Fruit fly (Drosophila melanogaster) whole organism, prepupa: ENCODE measurements around the gene nenya.
"Not testable (repeated sequence)": the region's sequence is repeated elsewhere in the genome, so short reads cannot be mapped to it uniquely, and the experiment has no call there.

ENCODE experiments used
- CG11294 ChIP-seq: fragments of 200-800 bp; sonication (Bioruptor generic); IDR thresholded peaks from 2 replicates; pipeline ENCODE4 v1.3.6; 2022; ENCODE audit warnings: missing biosample characterization, missing genetic modification characterization
- CG15336 ChIP-seq: fragments of 200-800 bp; sonication (Bioruptor generic); IDR thresholded peaks from 2 replicates; pipeline ENCODE4 v1.3.6; 2022; ENCODE audit warnings: missing biosample characterization, missing genetic modification characterization
- CG1621 ChIP-seq: fragments of 200-800 bp; sonication (Bioruptor generic); optimal IDR thresholded peaks from 3 replicates; lab custom pipeline; 2018; ENCODE audit warnings: missing biosample characterization, mild to moderate bottlenecking, missing genetic modification characterization
- CG31627 ChIP-seq: fragments of 200-800 bp; sonication (Bioruptor generic); optimal IDR thresholded peaks from 3 replicates; lab custom pipeline; 2016; ENCODE audit warnings: missing biosample characterization, missing genetic modification characterization
- CG34406 ChIP-seq: fragments of 200-800 bp; sonication (Bioruptor generic); optimal IDR thresholded peaks from 3 replicates; lab custom pipeline; 2016; ENCODE audit warnings: missing biosample characterization, missing genetic modification characterization
- CG3919 ChIP-seq: fragments of 200-800 bp; sonication (Bioruptor generic); optimal IDR thresholded peaks from 3 replicates; lab custom pipeline; 2016; ENCODE audit warnings: missing biosample characterization, missing genetic modification characterization
- CG6163 ChIP-seq: fragments of 200-800 bp; sonication (Bioruptor generic); IDR thresholded peaks from 3 replicates; pipeline ENCODE4 v1.3.6; 2022; ENCODE audit warnings: missing biosample characterization, missing genetic modification characterization
- CG6808 ChIP-seq: fragments of 200-800 bp; sonication (Bioruptor generic); optimal IDR thresholded peaks from 3 replicates; lab custom pipeline; 2017; ENCODE audit warnings: missing biosample characterization, missing genetic modification characterization, mild to moderate bottlenecking, moderate library complexity, missing genetic modification reagents
- CG6854 ChIP-seq: fragments of 200-800 bp; sonication (Bioruptor generic); optimal IDR thresholded peaks from 2 replicates; lab custom pipeline; 2017; ENCODE audit warnings: missing biosample characterization, mild to moderate bottlenecking, missing genetic modification characterization
- CG7368 ChIP-seq: fragments of 200-800 bp; sonication (Bioruptor generic); optimal IDR thresholded peaks from 3 replicates; lab custom pipeline; 2016; ENCODE audit warnings: missing biosample characterization, missing genetic modification characterization
- CG8119 ChIP-seq: fragments of 200-800 bp; sonication (Bioruptor generic); IDR thresholded peaks from 3 replicates; pipeline ENCODE4 v1.3.6; 2022; ENCODE audit warnings: missing biosample characterization, missing genetic modification characterization
- CG8319 ChIP-seq: fragments of 200-800 bp; sonication (Bioruptor generic); optimal IDR thresholded peaks from 3 replicates; lab custom pipeline; 2016; ENCODE audit warnings: missing biosample characterization, missing genetic modification characterization
- Eip75B ChIP-seq: fragments of 200-800 bp; sonication (Bioruptor generic); optimal IDR thresholded peaks from 3 replicates; lab custom pipeline; 2016; ENCODE audit warnings: missing biosample characterization, missing genetic modification characterization
- Eip78C ChIP-seq: fragments of 200-800 bp; sonication (Bioruptor generic); peaks from one replicate; lab custom pipeline; 2016; ENCODE audit warnings: missing biosample characterization, missing genetic modification characterization
- Eip93F ChIP-seq: fragments of 200-800 bp; sonication (Bioruptor generic); optimal IDR thresholded peaks from 2 replicates; lab custom pipeline; 2016; ENCODE audit warnings: missing biosample characterization, mild to moderate bottlenecking, missing genetic modification characterization
- Gug ChIP-seq: fragments of 200-800 bp; sonication (Bioruptor generic); IDR thresholded peaks from 2 replicates; pipeline ENCODE4 v1.3.6; 2022; ENCODE audit warnings: missing biosample characterization, missing genetic modification characterization
- Hr39 ChIP-seq: fragments of 200-800 bp; sonication (Bioruptor generic); optimal IDR thresholded peaks from 2 replicates; lab custom pipeline; 2016; ENCODE audit warnings: missing biosample characterization, missing genetic modification characterization
- Hr4 ChIP-seq: fragments of 200-800 bp; sonication (Bioruptor generic); optimal IDR thresholded peaks from 3 replicates; lab custom pipeline; 2016; ENCODE audit warnings: missing biosample characterization, missing genetic modification characterization
- Met ChIP-seq: fragments of 200-800 bp; sonication (Bioruptor generic); optimal IDR thresholded peaks from 3 replicates; lab custom pipeline; 2016; ENCODE audit warnings: missing biosample characterization, missing genetic modification characterization
- OdsH ChIP-seq: fragments of 200-800 bp; sonication (Bioruptor generic); optimal IDR thresholded peaks from 3 replicates; lab custom pipeline; 2016; ENCODE audit warnings: missing biosample characterization, missing genetic modification characterization
- Smox ChIP-seq: fragments of 200-800 bp; sonication (Bioruptor generic); optimal IDR thresholded peaks from 3 replicates; lab custom pipeline; 2016; ENCODE audit warnings: missing biosample characterization, missing genetic modification characterization
- Sox102F ChIP-seq: fragments of 200-800 bp; sonication (Bioruptor generic); optimal IDR thresholded peaks from 2 replicates; lab custom pipeline; 2016; ENCODE audit warnings: missing biosample characterization, mild to moderate bottlenecking, missing genetic modification characterization
- Sox14 ChIP-seq: fragments of 200-800 bp; sonication (Bioruptor generic); optimal IDR thresholded peaks from 3 replicates; lab custom pipeline; 2016; ENCODE audit warnings: missing biosample characterization, missing genetic modification characterization
- Sox15 ChIP-seq: fragments of 200-800 bp; sonication (Bioruptor generic); optimal IDR thresholded peaks from 3 replicates; lab custom pipeline; 2016; ENCODE audit warnings: missing biosample characterization, missing genetic modification characterization
- acj6 ChIP-seq: fragments of 200-800 bp; sonication (Bioruptor generic); optimal IDR thresholded peaks from 3 replicates; lab custom pipeline; 2016; ENCODE audit warnings: missing biosample characterization, missing genetic modification characterization
- dsx ChIP-seq: fragments of 200-800 bp; optimal IDR thresholded peaks from 3 replicates; lab custom pipeline; 2019; ENCODE audit warnings: missing biosample characterization, mild to moderate bottlenecking, missing genetic modification characterization, moderate library complexity; ENCODE audit not compliant: poor library complexity, severe bottlenecking
- eg ChIP-seq: fragments of 200-800 bp; sonication (Bioruptor generic); IDR thresholded peaks from 3 replicates; pipeline ENCODE4 v1.3.6; 2022; ENCODE audit warnings: missing biosample characterization, missing genetic modification characterization
- esn ChIP-seq: fragments of 200-800 bp; sonication (Bioruptor generic); optimal IDR thresholded peaks from 2 replicates; lab custom pipeline; 2016; ENCODE audit warnings: missing biosample characterization, mild to moderate bottlenecking, missing genetic modification characterization, moderate library complexity
- fd85E ChIP-seq: fragments of 200-800 bp; sonication (Bioruptor generic); optimal IDR thresholded peaks from 3 replicates; lab custom pipeline; 2016; ENCODE audit warnings: missing biosample characterization, missing genetic modification characterization
- fkh ChIP-seq: fragments of 200-800 bp; sonication (Bioruptor generic); optimal IDR thresholded peaks from 3 replicates; lab custom pipeline; 2017; ENCODE audit warnings: missing biosample characterization, mild to moderate bottlenecking, missing genetic modification characterization, moderate library complexity
- lz ChIP-seq: fragments of 200-800 bp; sonication (Bioruptor generic); optimal IDR thresholded peaks from 3 replicates; lab custom pipeline; 2016; ENCODE audit warnings: missing biosample characterization, missing genetic modification characterization
- pdm3 ChIP-seq: fragments of 200-800 bp; sonication (Bioruptor generic); optimal IDR thresholded peaks from 3 replicates; lab custom pipeline; 2016; ENCODE audit warnings: missing biosample characterization, missing genetic modification characterization
- spab ChIP-seq: fragments of 200-800 bp; sonication (Bioruptor generic); optimal IDR thresholded peaks from 2 replicates; lab custom pipeline; 2017; ENCODE audit warnings: missing biosample characterization, mild to moderate bottlenecking, missing genetic modification characterization, missing genetic modification reagents
- svp ChIP-seq: fragments of 200-800 bp; sonication (Bioruptor generic); peaks from one replicate; lab custom pipeline; 2016; ENCODE audit warnings: missing biosample characterization, missing genetic modification characterization
- topi ChIP-seq: fragments of 200-800 bp; sonication (Bioruptor generic); optimal IDR thresholded peaks from 3 replicates; lab custom pipeline; 2016; ENCODE audit warnings: missing biosample characterization, missing genetic modification characterization
- vri ChIP-seq: fragments of 200-800 bp; sonication (Bioruptor generic); optimal IDR thresholded peaks from 3 replicates; lab custom pipeline; 2016; ENCODE audit warnings: missing biosample characterization, mild to moderate bottlenecking, missing genetic modification characterization

Gene nenya

dm6 chr3R:27928140-27928539 is at the start of gene nenya:
Gene nenya, minus strand, starts transcription at chr3R:27928174.
- peak; percentile 5 for TF ChIP-seq esn (GFP tag; lab: Kevin White, UChicago)
- no peak for TF ChIP-seq CG11294
- no peak for TF ChIP-seq CG31627 (GFP tag; lab: Kevin White, UChicago)
- no peak for TF ChIP-seq dsx (GFP tag; lab: Kevin White, UChicago)
- TF ChIP-seq Sox102F: no peak
- TF ChIP-seq svp (GFP tag; lab: Kevin White, UChicago): peak; percentile 67
- no peak for TF ChIP-seq Hr39 (GFP tag; lab: Kevin White, UChicago)
- no peak for TF ChIP-seq CG7368 (GFP tag; lab: Kevin White, UChicago)
- TF ChIP-seq Eip78C (GFP tag; lab: Kevin White, UChicago): peak; percentile 43

dm6 chr3R:27963119-27963518 is 35.1 kb upstream of the nenya start, which contains the start of the genes CG31131 and CG4849:
Gene CG31131, minus strand, starts transcription at chr3R:27963219.
Gene CG4849, plus strand, starts transcription at chr3R:27963415.
- not testable (repeated sequence) for TF ChIP-seq acj6, lz, spab (GFP tag; lab: Kevin White, UChicago)

- TF ChIP-seq Met (GFP tag; lab: Kevin White, UChicago); CG3919 (GFP tag; lab: Kevin White, UChicago); Gug: not testable (repeated sequence)
Measured at dm6 chr3R:27960473-27960872, 32.5 kb upstream of the nenya start, which contains the start of gene CG31253. Gene CG31253, minus strand, starts transcription at chr3R:27960573.

- TF ChIP-seq Eip93F; esn (GFP tag; lab: Kevin White, UChicago); Gug: not testable (repeated sequence)
Measured at dm6 chr3R:27959145-27959544, 31.2 kb upstream of the nenya start, which contains the start of the genes CG42487 and CG4884. Gene CG42487, minus strand, starts transcription at chr3R:27959245. Gene CG4884, minus strand, starts transcription at chr3R:27959245.

dm6 chr3R:27957967-27958366 is 30.0 kb upstream of the nenya start:
- TF ChIP-seq CG8319 (no peak), CG1621 (no peak), Smox (GFP tag; lab: Kevin White, UChicago) (no peak), CG31627 (GFP tag; lab: Kevin White, UChicago) (no peak), CG6854 (no peak), OdsH (no peak), fkh (no peak), CG34406 (GFP tag; lab: Kevin White, UChicago) (no peak), Sox15 (GFP tag; lab: Kevin White, UChicago) (no peak), esn (GFP tag; lab: Kevin White, UChicago) (no peak), topi (GFP tag; lab: Kevin White, UChicago) (no peak)
- TF ChIP-seq, all 60 proteins: peak for 0

dm6 chr3R:27954533-27954932 is 26.6 kb upstream of the nenya start, which contains the start of gene Nep7:
Gene Nep7, plus strand, starts transcription at chr3R:27954917.
- TF ChIP-seq Gug: peak; percentile 35; the same call in 1 of the 2 replicates
- TF ChIP-seq svp (GFP tag; lab: Kevin White, UChicago): peak; percentile 82
- TF ChIP-seq CG8119 (GFP tag; lab: Robert Waterston, UW): peak; percentile 38; the same call in 2 of the 3 replicates
- no peak for TF ChIP-seq CG6808
- peak; percentile 73 for TF ChIP-seq Eip78C (GFP tag; lab: Kevin White, UChicago)
- no peak for TF ChIP-seq Hr4 (GFP tag; lab: Kevin White, UChicago)
- TF ChIP-seq Eip75B (GFP tag; lab: Kevin White, UChicago): no peak
- TF ChIP-seq dsx (GFP tag; lab: Kevin White, UChicago): no peak
- no peak for TF ChIP-seq Sox14
- no peak for TF ChIP-seq fd85E
- TF ChIP-seq CG15336 (GFP tag; lab: Robert Waterston, UW): peak; percentile 42; the same call in 1 of the 2 replicates
- TF ChIP-seq eg (GFP tag; lab: Robert Waterston, UW): peak; percentile 66
- TF ChIP-seq vri (GFP tag; lab: Kevin White, UChicago): no peak
- no peak for TF ChIP-seq pdm3 (GFP tag; lab: Kevin White, UChicago)
- TF ChIP-seq CG11294: peak; percentile 39; the same call in 1 of the 2 replicates
- 0 out of 3 replicates have a peak, but pooled peaks have one; percentile 23 for TF ChIP-seq CG6163
